Worm (Caenorhabditis elegans) whole organism, L2 larva: ENCODE measurements around the gene fbxa-174.

Experiments used
- F13H6.1 ChIP-seq: sonication (generic microtip); optimal IDR thresholded peaks from 2 replicates; lab custom pipeline; 2016; ENCODE audit warnings: missing genetic modification characterization, missing compliant biosample characterization
- ZK546.5 ChIP-seq: sonication (generic microtip); optimal IDR thresholded peaks from 2 replicates; lab custom pipeline; 2017; ENCODE audit warnings: missing biosample characterization, missing genetic modification characterization
- lin-13 ChIP-seq: fragments of 150-350 bp; optimal IDR thresholded peaks from 2 replicates; lab custom pipeline; 2014; ENCODE audit warnings: missing biosample characterization, missing genetic modification reagents, missing genetic modification characterization
- nhr-11 ChIP-seq: fragments of 150-350 bp; optimal IDR thresholded peaks from 2 replicates; lab custom pipeline; 2014; ENCODE audit warnings: missing biosample characterization, missing genetic modification characterization
- nhr-12 ChIP-seq: fragments of 150-350 bp; optimal IDR thresholded peaks from 2 replicates; lab custom pipeline; 2014; ENCODE audit warnings: missing biosample characterization, missing genetic modification characterization

DNA sequence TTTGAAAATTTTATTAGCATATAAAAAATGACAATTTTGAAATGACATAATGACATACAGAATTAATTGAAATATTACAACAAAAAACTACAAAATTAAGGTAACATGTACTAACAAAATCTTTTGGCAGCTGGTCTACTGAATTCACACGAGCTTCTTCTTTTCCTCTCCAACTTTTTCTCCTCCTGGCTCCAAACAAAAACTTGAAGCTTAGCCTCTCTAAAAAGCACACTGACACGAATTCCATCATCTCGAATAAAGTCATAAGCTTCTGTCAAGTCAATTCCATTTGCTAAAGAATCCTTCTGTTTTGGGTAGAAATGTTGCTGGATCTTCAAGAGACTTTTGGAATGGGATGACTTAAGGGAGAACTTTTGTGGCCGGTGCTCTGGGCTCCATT lies 6.9 kb downstream of the fbxa-174 start:
- TF ChIP-seq ZK546.5 (tag; lab: Kevin White, UChicago) (no peak), F13H6.1 (tag; lab: Kevin White, UChicago) (no peak), nhr-11 (tag; lab: Kevin White, UChicago) (no peak), lin-13 (GFP tag; lab: Kevin White, UChicago) (no peak), nhr-12 (tag; lab: Kevin White, UChicago) (no peak)
